Worm (Caenorhabditis elegans): ENCODE data around the gene T25B9.3.

- TF ChIP-seq elt-3 (tag; optimal IDR thresholded peaks at IDR 0.05) (no peak), pha-4 (tag; optimal IDR thresholded peaks at IDR 0.05) (no peak), nhr-12 (tag; optimal IDR thresholded peaks at IDR 0.05) (no peak), ham-2 (GFP tag; optimal IDR thresholded peaks at IDR 0.05) (no peak), nhr-237 (tag; optimal IDR thresholded peaks at IDR 0.05) (no peak), unc-62 (GFP tag; optimal IDR thresholded peaks at IDR 0.05) (no peak), blmp-1 (tag; optimal IDR thresholded peaks at IDR 0.05) (no peak), ztf-11 (tag; optimal IDR thresholded peaks at IDR 0.05) (no peak), sem-2 (GFP tag; optimal IDR thresholded peaks at IDR 0.05) (no peak), nhr-28 (tag; optimal IDR thresholded peaks at IDR 0.05) (no peak), M03D4.4 (tag; optimal IDR thresholded peaks at IDR 0.05) (no peak), bed-3 (GFP tag; optimal IDR thresholded peaks at IDR 0.05) (no peak), snpc-4 (tag; optimal IDR thresholded peaks at IDR 0.05) (no peak)
Observed at ce11 chrIV:10744475-10744874, at the start of gene T25B9.3.

All from whole organism, mixed stage, embryonic.